Worm (Caenorhabditis elegans) whole organism, mixed stage, embryonic: ENCODE data around the gene mrp-7.

Source experiments
- M03D4.4 ChIP-seq: sonication (generic microtip); optimal IDR thresholded peaks from 2 replicates; lab custom pipeline; 2017; ENCODE audit warnings: mild to moderate bottlenecking, missing genetic modification characterization, missing compliant biosample characterization
- bed-3 ChIP-seq: fragments of 200-800 bp; sonication (Bioruptor generic); optimal IDR thresholded peaks from 3 replicates; lab custom pipeline; 2018; ENCODE audit warnings: mild to moderate bottlenecking, missing genetic modification characterization, moderate library complexity, missing compliant biosample characterization
- blmp-1 ChIP-seq: fragments of 150-350 bp; optimal IDR thresholded peaks from 2 replicates; lab custom pipeline; 2014; ENCODE audit warnings: missing biosample characterization, missing genetic modification characterization
- ceh-39 ChIP-seq: fragments of 150-350 bp; optimal IDR thresholded peaks from 2 replicates; lab custom pipeline; 2014; ENCODE audit warnings: missing biosample characterization, missing genetic modification characterization
- ceh-43 ChIP-seq: fragments of 200-800 bp; sonication (Bioruptor generic); optimal IDR thresholded peaks from 2 replicates; lab custom pipeline; 2018; ENCODE audit warnings: mild to moderate bottlenecking, missing genetic modification characterization, moderate library complexity, missing compliant biosample characterization
- ceh-83 ChIP-seq: fragments of 200-800 bp; sonication (Bioruptor generic); optimal IDR thresholded peaks from 2 replicates; lab custom pipeline; 2018; ENCODE audit warnings: mild to moderate bottlenecking, missing genetic modification characterization, missing compliant biosample characterization
- ces-1 ChIP-seq: fragments of 150-350 bp; optimal IDR thresholded peaks from 2 replicates; lab custom pipeline; 2014; ENCODE audit warnings: missing biosample characterization, missing genetic modification reagents, missing genetic modification characterization
- cnd-1 ChIP-seq: fragments of 200-800 bp; sonication (Bioruptor generic); optimal IDR thresholded peaks from 2 replicates; lab custom pipeline; 2018; ENCODE audit warnings: mild to moderate bottlenecking, missing genetic modification characterization, missing compliant biosample characterization
- drap-1 ChIP-seq: fragments of 200-800 bp; sonication (Bioruptor generic); optimal IDR thresholded peaks from 3 replicates; lab custom pipeline; 2018; ENCODE audit warnings: mild to moderate bottlenecking, missing genetic modification characterization, missing compliant biosample characterization
- elt-1 ChIP-seq: sonication (generic microtip); optimal IDR thresholded peaks from 2 replicates; lab custom pipeline; 2017; ENCODE audit warnings: missing genetic modification characterization, mild to moderate bottlenecking, missing compliant biosample characterization, antibody characterized with exemption, moderate library complexity, borderline replicate concordance; ENCODE audit not compliant: insufficient read depth
- elt-3 ChIP-seq: fragments of 150-350 bp; optimal IDR thresholded peaks from 2 replicates; lab custom pipeline; 2014; ENCODE audit warnings: missing biosample characterization, missing genetic modification characterization
- ham-2 ChIP-seq: fragments of 200-800 bp; sonication (Bioruptor generic); optimal IDR thresholded peaks from 2 replicates; lab custom pipeline; 2018; ENCODE audit warnings: mild to moderate bottlenecking, missing genetic modification characterization, missing compliant biosample characterization
- hlh-1 ChIP-seq: fragments of 150-350 bp; optimal IDR thresholded peaks from 2 replicates; lab custom pipeline; 2014; ENCODE audit warnings: missing biosample characterization, missing genetic modification reagents, missing genetic modification characterization
- lin-13 ChIP-seq: fragments of 150-350 bp; optimal IDR thresholded peaks from 2 replicates; lab custom pipeline; 2014; ENCODE audit warnings: missing biosample characterization, missing genetic modification characterization
- lin-32 ChIP-seq: fragments of 200-800 bp; sonication (Bioruptor generic); optimal IDR thresholded peaks from 2 replicates; lab custom pipeline; 2018; ENCODE audit warnings: mild to moderate bottlenecking, missing genetic modification characterization, missing compliant biosample characterization
- lsy-2 ChIP-seq: fragments of 150-350 bp; optimal IDR thresholded peaks from 2 replicates; lab custom pipeline; 2014; ENCODE audit warnings: missing biosample characterization, missing genetic modification characterization
- mab-5 ChIP-seq: fragments of 150-350 bp; optimal IDR thresholded peaks from 2 replicates; lab custom pipeline; 2014; ENCODE audit warnings: missing biosample characterization, missing genetic modification characterization
- mep-1 ChIP-seq: fragments of 150-350 bp; optimal IDR thresholded peaks from 2 replicates; lab custom pipeline; 2017; ENCODE audit warnings: missing biosample characterization, missing genetic modification reagents, missing genetic modification characterization, inconsistent platforms
- mls-2 ChIP-seq: sonication (generic microtip); optimal IDR thresholded peaks from 2 replicates; lab custom pipeline; 2016; ENCODE audit warnings: mild to moderate bottlenecking, missing genetic modification characterization, moderate library complexity, missing compliant biosample characterization
- nhr-12 ChIP-seq: fragments of 150-350 bp; optimal IDR thresholded peaks from 2 replicates; lab custom pipeline; 2014; ENCODE audit warnings: missing biosample characterization, missing genetic modification characterization
- nhr-2 ChIP-seq: fragments of 150-350 bp; optimal IDR thresholded peaks from 2 replicates; lab custom pipeline; 2014; ENCODE audit warnings: missing biosample characterization, missing genetic modification characterization
- nhr-28 ChIP-seq: fragments of 150-350 bp; optimal IDR thresholded peaks from 2 replicates; lab custom pipeline; 2014; ENCODE audit warnings: missing biosample characterization, missing genetic modification characterization
- pha-4 ChIP-seq: fragments of 150-350 bp; optimal IDR thresholded peaks from 2 replicates; lab custom pipeline; 2018; ENCODE audit warnings: missing biosample characterization, missing genetic modification reagents, missing genetic modification characterization
- sem-2 ChIP-seq: fragments of 200-800 bp; sonication (Bioruptor generic); optimal IDR thresholded peaks from 2 replicates; lab custom pipeline; 2018; ENCODE audit warnings: mild to moderate bottlenecking, missing genetic modification characterization, missing compliant biosample characterization
- sptf-1 ChIP-seq: sonication (generic microtip); optimal IDR thresholded peaks from 2 replicates; lab custom pipeline; 2017; ENCODE audit warnings: mild to moderate bottlenecking, missing genetic modification characterization, moderate library complexity, missing compliant biosample characterization
- tbx-8 ChIP-seq: fragments of 200-800 bp; sonication (Bioruptor generic); optimal IDR thresholded peaks from 2 replicates; lab custom pipeline; 2018; ENCODE audit warnings: mild to moderate bottlenecking, missing genetic modification characterization, moderate library complexity, missing compliant biosample characterization
- unc-120 ChIP-seq: sonication (generic microtip); optimal IDR thresholded peaks from 2 replicates; lab custom pipeline; 2017; ENCODE audit warnings: missing genetic modification characterization, missing compliant biosample characterization; ENCODE audit not compliant: poor library complexity, severe bottlenecking
- unc-39 ChIP-seq: fragments of 150-350 bp; optimal IDR thresholded peaks from 2 replicates; lab custom pipeline; 2014; ENCODE audit warnings: missing biosample characterization, missing genetic modification characterization
- unc-62 ChIP-seq: fragments of 150-350 bp; optimal IDR thresholded peaks from 2 replicates; lab custom pipeline; 2014; ENCODE audit warnings: missing biosample characterization, missing genetic modification reagents, missing genetic modification characterization
- zip-8 ChIP-seq: fragments of 150-350 bp; optimal IDR thresholded peaks from 2 replicates; lab custom pipeline; 2014; ENCODE audit warnings: missing biosample characterization, missing genetic modification characterization

The mrp-7 gene

DNA sequence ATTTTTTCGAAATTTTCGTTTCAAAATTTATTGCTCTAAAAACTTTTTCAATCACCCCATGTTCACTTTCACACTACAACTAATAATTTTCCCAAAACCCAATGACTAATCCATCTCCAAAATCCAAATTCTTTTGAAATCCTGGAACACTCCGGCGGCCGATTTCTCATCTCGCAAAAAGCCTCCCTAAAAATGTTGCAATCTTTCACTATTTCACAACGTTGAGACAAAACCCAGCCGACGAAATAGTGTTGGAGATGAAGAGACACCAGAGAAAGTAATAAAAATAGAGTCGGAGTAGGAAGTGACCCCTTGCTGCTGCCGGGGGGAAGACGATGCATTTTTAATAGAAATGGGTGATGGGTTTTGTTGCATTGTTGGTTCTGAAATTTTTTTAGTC lies 49.9 kb downstream of the mrp-7 start:
- TF ChIP-seq lin-13 (tag; lab: Kevin White, UChicago) (no peak), mab-5 (tag; lab: Kevin White, UChicago) (no peak), M03D4.4 (tag; lab: Kevin White, UChicago) (no peak), ces-1 (GFP tag; lab: Kevin White, UChicago) (peak; percentile 1)
- TF ChIP-seq, all 35 proteins: peak for 1

- no peak for TF ChIP-seq mab-5 (tag; lab: Kevin White, UChicago)
- TF ChIP-seq bed-3 (GFP tag; lab: Kevin White, UChicago), result no peak
- no peak for TF ChIP-seq drap-1
- TF ChIP-seq zip-8, result no peak
- TF ChIP-seq cnd-1 (tag; lab: Kevin White, UChicago), result no peak
- TF ChIP-seq elt-3 (tag; lab: Kevin White, UChicago), result no peak
- no peak for TF ChIP-seq ceh-43 (GFP tag; lab: Kevin White, UChicago)
- no peak for TF ChIP-seq ham-2 (GFP tag; lab: Kevin White, UChicago)
- no peak for TF ChIP-seq nhr-12 (tag; lab: Kevin White, UChicago)
- no peak for TF ChIP-seq sem-2 (GFP tag; lab: Kevin White, UChicago)
- no peak for TF ChIP-seq ceh-83 (GFP tag; lab: Kevin White, UChicago)
- TF ChIP-seq mls-2 (tag; lab: Kevin White, UChicago), result no peak
- no peak for TF ChIP-seq nhr-28 (tag; lab: Kevin White, UChicago)
- TF ChIP-seq hlh-1 (tag; lab: Kevin White, UChicago), result no peak
- TF ChIP-seq pha-4 (tag; lab: Kevin White, UChicago), result no peak
- no peak for TF ChIP-seq sptf-1
Measured at ce11 chrV:19727990-19728389, 53.3 kb downstream of the mrp-7 start.

ce11 chrV:19728731-19729130 lies 54.1 kb downstream of the mrp-7 start, which contains the start of gene Y116F11A.3:
TSS of gene Y116F11A.3 (plus strand) at chrV:19729031.
- no peak for TF ChIP-seq bed-3 (GFP tag; lab: Kevin White, UChicago)
- TF ChIP-seq blmp-1 (tag; lab: Kevin White, UChicago), result no peak
- no peak for TF ChIP-seq sptf-1
- no peak for TF ChIP-seq ceh-43 (GFP tag; lab: Kevin White, UChicago)
- no peak for TF ChIP-seq ceh-39 (tag; lab: Kevin White, UChicago)
- no peak for TF ChIP-seq lin-32 (GFP tag; lab: Kevin White, UChicago)
- TF ChIP-seq elt-3 (tag; lab: Kevin White, UChicago), result no peak
- no peak for TF ChIP-seq M03D4.4 (tag; lab: Kevin White, UChicago)
- TF ChIP-seq elt-1, result no peak
- no peak for TF ChIP-seq tbx-8 (GFP tag; lab: Kevin White, UChicago)
- no peak for TF ChIP-seq unc-120 (tag; lab: Kevin White, UChicago)

DNA sequence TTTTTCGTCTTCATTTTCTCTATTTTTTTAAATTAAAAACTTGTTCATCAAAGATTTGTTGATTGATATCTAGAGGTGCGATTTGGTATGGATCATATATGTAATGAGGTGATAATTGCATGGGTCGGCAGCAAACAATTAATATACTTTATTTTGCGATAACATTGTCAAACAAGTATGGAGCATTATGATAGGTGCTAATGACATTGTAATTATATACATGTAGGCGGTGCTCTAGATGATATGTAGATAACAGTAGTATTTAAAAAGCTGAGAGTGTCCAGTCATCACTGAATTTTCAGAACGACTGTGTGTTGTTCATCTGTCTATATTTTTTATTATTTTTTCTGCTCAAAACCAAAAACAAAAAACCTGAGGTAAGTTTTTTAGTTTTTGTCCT lies 55.6 kb downstream of the mrp-7 start, which contains the start of gene Y116F11A.1:
Y116F11A.1 (plus strand) TSS at position 301 of the 400 bp plus-strand sequence.
- no peak for TF ChIP-seq lin-32 (GFP tag; lab: Kevin White, UChicago)
- TF ChIP-seq ceh-39 (tag; lab: Kevin White, UChicago), result no peak
- no peak for TF ChIP-seq mep-1
- TF ChIP-seq nhr-2, result no peak
- no peak for TF ChIP-seq lsy-2
- TF ChIP-seq tbx-8 (GFP tag; lab: Kevin White, UChicago), result no peak
- no peak for TF ChIP-seq drap-1
- no peak for TF ChIP-seq cnd-1 (tag; lab: Kevin White, UChicago)
- no peak for TF ChIP-seq hlh-1 (tag; lab: Kevin White, UChicago)
- TF ChIP-seq ceh-43 (GFP tag; lab: Kevin White, UChicago), result no peak
- no peak for TF ChIP-seq ces-1 (GFP tag; lab: Kevin White, UChicago)
- no peak for TF ChIP-seq unc-39 (tag; lab: Kevin White, UChicago)
- no peak for TF ChIP-seq elt-1
- no peak for TF ChIP-seq unc-120 (tag; lab: Kevin White, UChicago)
- no peak for TF ChIP-seq zip-8
- no peak for TF ChIP-seq ham-2 (GFP tag; lab: Kevin White, UChicago)

DNA sequence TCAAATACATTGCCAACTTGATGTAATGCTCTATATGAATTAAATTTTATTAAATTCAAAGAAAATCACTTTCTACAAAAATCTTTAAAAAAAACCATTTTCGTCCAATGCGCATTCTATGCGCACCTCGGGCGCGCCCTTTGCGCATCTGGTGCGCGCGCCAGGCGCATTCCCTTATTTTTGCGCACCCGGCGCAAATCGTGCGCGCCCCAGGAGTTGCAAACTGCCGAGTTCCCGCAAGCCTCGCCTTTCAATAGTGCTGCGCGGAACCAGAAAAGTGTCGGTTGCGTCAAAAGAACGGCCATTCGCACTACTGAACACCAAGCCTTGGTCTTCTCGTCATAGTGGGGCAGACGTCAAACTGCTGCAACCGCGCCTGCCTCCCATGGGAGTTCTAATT lies 59.1 kb downstream of the mrp-7 start:
- TF ChIP-seq lin-13 (tag; lab: Kevin White, UChicago) (no peak), unc-62 (GFP tag; lab: Kevin White, UChicago) (no peak), tbx-8 (GFP tag; lab: Kevin White, UChicago) (no peak), ceh-43 (GFP tag; lab: Kevin White, UChicago) (no peak), cnd-1 (tag; lab: Kevin White, UChicago) (no peak), ceh-39 (tag; lab: Kevin White, UChicago) (no peak), hlh-1 (tag; lab: Kevin White, UChicago) (no peak), lin-32 (GFP tag; lab: Kevin White, UChicago) (no peak), ces-1 (GFP tag; lab: Kevin White, UChicago) (no peak), drap-1 (no peak)
